Worm (Caenorhabditis elegans) whole organism, mixed stage, embryonic: ENCODE results near the gene acr-7.

Source experiments
- M03D4.4 ChIP-seq: sonication (generic microtip); optimal IDR thresholded peaks from 2 replicates; lab custom pipeline; 2017; ENCODE audit warnings: mild to moderate bottlenecking, missing genetic modification characterization, missing compliant biosample characterization
- bed-3 ChIP-seq: fragments of 200-800 bp; sonication (Bioruptor generic); optimal IDR thresholded peaks from 3 replicates; lab custom pipeline; 2018; ENCODE audit warnings: mild to moderate bottlenecking, missing genetic modification characterization, moderate library complexity, missing compliant biosample characterization
- blmp-1 ChIP-seq: fragments of 150-350 bp; optimal IDR thresholded peaks from 2 replicates; lab custom pipeline; 2014; ENCODE audit warnings: missing biosample characterization, missing genetic modification characterization
- ceh-39 ChIP-seq: fragments of 150-350 bp; optimal IDR thresholded peaks from 2 replicates; lab custom pipeline; 2014; ENCODE audit warnings: missing biosample characterization, missing genetic modification characterization
- ceh-43 ChIP-seq: fragments of 200-800 bp; sonication (Bioruptor generic); optimal IDR thresholded peaks from 2 replicates; lab custom pipeline; 2018; ENCODE audit warnings: mild to moderate bottlenecking, missing genetic modification characterization, moderate library complexity, missing compliant biosample characterization
- ceh-83 ChIP-seq: fragments of 200-800 bp; sonication (Bioruptor generic); optimal IDR thresholded peaks from 2 replicates; lab custom pipeline; 2018; ENCODE audit warnings: mild to moderate bottlenecking, missing genetic modification characterization, missing compliant biosample characterization
- ces-1 ChIP-seq: fragments of 150-350 bp; optimal IDR thresholded peaks from 2 replicates; lab custom pipeline; 2014; ENCODE audit warnings: missing biosample characterization, missing genetic modification reagents, missing genetic modification characterization
- cnd-1 ChIP-seq: fragments of 200-800 bp; sonication (Bioruptor generic); optimal IDR thresholded peaks from 2 replicates; lab custom pipeline; 2018; ENCODE audit warnings: mild to moderate bottlenecking, missing genetic modification characterization, missing compliant biosample characterization
- drap-1 ChIP-seq: fragments of 200-800 bp; sonication (Bioruptor generic); optimal IDR thresholded peaks from 3 replicates; lab custom pipeline; 2018; ENCODE audit warnings: mild to moderate bottlenecking, missing genetic modification characterization, missing compliant biosample characterization
- elt-1 ChIP-seq: sonication (generic microtip); optimal IDR thresholded peaks from 2 replicates; lab custom pipeline; 2017; ENCODE audit warnings: missing genetic modification characterization, mild to moderate bottlenecking, missing compliant biosample characterization, antibody characterized with exemption, moderate library complexity, borderline replicate concordance; ENCODE audit not compliant: insufficient read depth
- elt-3 ChIP-seq: fragments of 150-350 bp; optimal IDR thresholded peaks from 2 replicates; lab custom pipeline; 2014; ENCODE audit warnings: missing biosample characterization, missing genetic modification characterization
- flh-1 ChIP-seq: fragments of 200-800 bp; sonication (Bioruptor generic); optimal IDR thresholded peaks from 2 replicates; lab custom pipeline; 2018; ENCODE audit warnings: mild to moderate bottlenecking, missing genetic modification characterization, moderate library complexity, missing compliant biosample characterization
- ham-2 ChIP-seq: fragments of 200-800 bp; sonication (Bioruptor generic); optimal IDR thresholded peaks from 2 replicates; lab custom pipeline; 2018; ENCODE audit warnings: mild to moderate bottlenecking, missing genetic modification characterization, missing compliant biosample characterization
- hlh-1 ChIP-seq: fragments of 150-350 bp; optimal IDR thresholded peaks from 2 replicates; lab custom pipeline; 2014; ENCODE audit warnings: missing biosample characterization, missing genetic modification reagents, missing genetic modification characterization
- lin-13 ChIP-seq: fragments of 150-350 bp; optimal IDR thresholded peaks from 2 replicates; lab custom pipeline; 2014; ENCODE audit warnings: missing biosample characterization, missing genetic modification characterization
- lin-32 ChIP-seq: fragments of 200-800 bp; sonication (Bioruptor generic); optimal IDR thresholded peaks from 2 replicates; lab custom pipeline; 2018; ENCODE audit warnings: mild to moderate bottlenecking, missing genetic modification characterization, missing compliant biosample characterization
- lsy-2 ChIP-seq: fragments of 150-350 bp; optimal IDR thresholded peaks from 2 replicates; lab custom pipeline; 2014; ENCODE audit warnings: missing biosample characterization, missing genetic modification characterization
- mab-5 ChIP-seq: fragments of 150-350 bp; optimal IDR thresholded peaks from 2 replicates; lab custom pipeline; 2014; ENCODE audit warnings: missing biosample characterization, missing genetic modification characterization
- mep-1 ChIP-seq: fragments of 150-350 bp; optimal IDR thresholded peaks from 2 replicates; lab custom pipeline; 2017; ENCODE audit warnings: missing biosample characterization, missing genetic modification reagents, missing genetic modification characterization, inconsistent platforms
- mls-2 ChIP-seq: sonication (generic microtip); optimal IDR thresholded peaks from 2 replicates; lab custom pipeline; 2016; ENCODE audit warnings: mild to moderate bottlenecking, missing genetic modification characterization, moderate library complexity, missing compliant biosample characterization
- nhr-12 ChIP-seq: fragments of 150-350 bp; optimal IDR thresholded peaks from 2 replicates; lab custom pipeline; 2014; ENCODE audit warnings: missing biosample characterization, missing genetic modification characterization
- nhr-2 ChIP-seq: fragments of 150-350 bp; optimal IDR thresholded peaks from 2 replicates; lab custom pipeline; 2014; ENCODE audit warnings: missing biosample characterization, missing genetic modification characterization
- nhr-237 ChIP-seq: fragments of 150-350 bp; optimal IDR thresholded peaks from 2 replicates; lab custom pipeline; 2014; ENCODE audit warnings: missing biosample characterization, missing genetic modification characterization
- nhr-28 ChIP-seq: fragments of 150-350 bp; optimal IDR thresholded peaks from 2 replicates; lab custom pipeline; 2014; ENCODE audit warnings: missing biosample characterization, missing genetic modification characterization
- nhr-76 ChIP-seq: sonication (generic microtip); optimal IDR thresholded peaks from 2 replicates; lab custom pipeline; 2017; ENCODE audit warnings: missing biosample characterization, missing genetic modification characterization
- pha-4 ChIP-seq: fragments of 150-350 bp; optimal IDR thresholded peaks from 2 replicates; lab custom pipeline; 2018; ENCODE audit warnings: missing biosample characterization, missing genetic modification reagents, missing genetic modification characterization
- sem-2 ChIP-seq: fragments of 200-800 bp; sonication (Bioruptor generic); optimal IDR thresholded peaks from 2 replicates; lab custom pipeline; 2018; ENCODE audit warnings: mild to moderate bottlenecking, missing genetic modification characterization, missing compliant biosample characterization
- snpc-4 ChIP-seq: fragments of 150-350 bp; optimal IDR thresholded peaks from 2 replicates; lab custom pipeline; 2014; ENCODE audit warnings: missing biosample characterization, missing genetic modification characterization
- sptf-1 ChIP-seq: sonication (generic microtip); optimal IDR thresholded peaks from 2 replicates; lab custom pipeline; 2017; ENCODE audit warnings: mild to moderate bottlenecking, missing genetic modification characterization, moderate library complexity, missing compliant biosample characterization
- tbx-8 ChIP-seq: fragments of 200-800 bp; sonication (Bioruptor generic); optimal IDR thresholded peaks from 2 replicates; lab custom pipeline; 2018; ENCODE audit warnings: mild to moderate bottlenecking, missing genetic modification characterization, moderate library complexity, missing compliant biosample characterization
- unc-120 ChIP-seq: sonication (generic microtip); optimal IDR thresholded peaks from 2 replicates; lab custom pipeline; 2017; ENCODE audit warnings: missing genetic modification characterization, missing compliant biosample characterization; ENCODE audit not compliant: poor library complexity, severe bottlenecking
- unc-39 ChIP-seq: fragments of 150-350 bp; optimal IDR thresholded peaks from 2 replicates; lab custom pipeline; 2014; ENCODE audit warnings: missing biosample characterization, missing genetic modification characterization
- unc-62 ChIP-seq: fragments of 150-350 bp; optimal IDR thresholded peaks from 2 replicates; lab custom pipeline; 2014; ENCODE audit warnings: missing biosample characterization, missing genetic modification reagents, missing genetic modification characterization
- zip-8 ChIP-seq: fragments of 150-350 bp; optimal IDR thresholded peaks from 2 replicates; lab custom pipeline; 2014; ENCODE audit warnings: missing biosample characterization, missing genetic modification characterization
- ztf-11 ChIP-seq: fragments of 150-350 bp; optimal IDR thresholded peaks from 2 replicates; lab custom pipeline; 2014; ENCODE audit warnings: missing biosample characterization, missing genetic modification characterization

acr-7 gene

ce11 chrII:7819359-7819758 lies 30.2 kb downstream of the acr-7 start:
- peak; percentile 40 for TF ChIP-seq unc-62
- no peak for TF ChIP-seq nhr-76 (tag; lab: Kevin White, UChicago)
- TF ChIP-seq M03D4.4 (tag; lab: Kevin White, UChicago) = no peak
- TF ChIP-seq lin-32 (GFP tag; lab: Kevin White, UChicago) = no peak
- no peak for TF ChIP-seq elt-3 (tag; lab: Kevin White, UChicago)
- TF ChIP-seq ces-1 (GFP tag; lab: Kevin White, UChicago) = no peak
- TF ChIP-seq nhr-12 = no peak
- TF ChIP-seq ztf-11 (tag; lab: Kevin White, UChicago) = no peak
- TF ChIP-seq ceh-39 (tag; lab: Kevin White, UChicago) = no peak
- no peak for TF ChIP-seq blmp-1
- no peak for TF ChIP-seq nhr-28 (tag; lab: Kevin White, UChicago)
- no peak for TF ChIP-seq unc-39 (tag; lab: Kevin White, UChicago)
- no peak for TF ChIP-seq lin-13
- peak; percentile 82 for TF ChIP-seq zip-8 (tag; lab: Kevin White, UChicago)
- TF ChIP-seq nhr-2 = peak; percentile 39
- no peak for TF ChIP-seq pha-4 (tag; lab: Kevin White, UChicago)
- no peak for TF ChIP-seq bed-3 (GFP tag; lab: Kevin White, UChicago)
- no peak for TF ChIP-seq lsy-2
- no peak for TF ChIP-seq ham-2 (GFP tag; lab: Kevin White, UChicago)
- TF ChIP-seq mls-2 (tag; lab: Kevin White, UChicago) = no peak
- TF ChIP-seq hlh-1 (tag; lab: Kevin White, UChicago) = no peak
- TF ChIP-seq sptf-1 (tag; lab: Kevin White, UChicago) = no peak
- TF ChIP-seq mab-5 = no peak
- no peak for TF ChIP-seq mep-1 (tag; lab: Kevin White, UChicago)
- TF ChIP-seq elt-1 (tag; lab: Kevin White, UChicago) = peak; percentile 79
- TF ChIP-seq ceh-43 (GFP tag; lab: Kevin White, UChicago) = no peak
- no peak for TF ChIP-seq unc-120 (tag; lab: Kevin White, UChicago)
- TF ChIP-seq nhr-237 (tag; lab: Kevin White, UChicago) = no peak
- TF ChIP-seq ceh-83 (GFP tag; lab: Kevin White, UChicago) = no peak
- TF ChIP-seq flh-1 = no peak
- TF ChIP-seq tbx-8 = no peak
- no peak for TF ChIP-seq snpc-4 (tag; lab: Kevin White, UChicago)
- TF ChIP-seq sem-2 (GFP tag; lab: Kevin White, UChicago) = no peak
- TF ChIP-seq cnd-1 = no peak
- TF ChIP-seq drap-1 (GFP tag; lab: Kevin White, UChicago) = no peak

- TF ChIP-seq pha-4 (tag; lab: Kevin White, UChicago) (no peak), nhr-76 (tag; lab: Kevin White, UChicago) (no peak), ceh-83 (GFP tag; lab: Kevin White, UChicago) (no peak), ceh-39 (tag; lab: Kevin White, UChicago) (no peak), nhr-2 (peak; percentile 36), nhr-28 (tag; lab: Kevin White, UChicago) (no peak), elt-1 (tag; lab: Kevin White, UChicago) (no peak), nhr-237 (tag; lab: Kevin White, UChicago) (no peak), ces-1 (GFP tag; lab: Kevin White, UChicago) (peak; percentile 87), sem-2 (GFP tag; lab: Kevin White, UChicago) (no peak), cnd-1 (peak; percentile 9)
These were observed 32.0 kb downstream of the acr-7 start for ce11 chrII:7817580-7817979.

ce11 chrII:7816163-7816776 lies 33.3 kb downstream of the acr-7 start, which contains the start of gene cki-2:
Gene cki-2, plus strand, starts transcription at chrII:7816499.
- TF ChIP-seq blmp-1 (no peak), unc-62 (no peak), bed-3 (GFP tag; lab: Kevin White, UChicago) (no peak), mep-1 (tag; lab: Kevin White, UChicago) (peak; percentile 22), ces-1 (GFP tag; lab: Kevin White, UChicago) (peak; percentile 71), flh-1 (no peak), elt-1 (tag; lab: Kevin White, UChicago) (no peak), nhr-237 (tag; lab: Kevin White, UChicago) (no peak)
